In genomic region chrIV:4052274-4052673, ce11 we compare ENCODE assay signal across 5 worm cellular contexts.
A peak's percentile ranks its signal among the peaks of the same experiment; 100 is the strongest.
TF ChIP-seq lines count a peak whose summit lies in the region.

No protein-coding gene starts in this region.

TF ChIP-seq in whole organism, L1 larva, 84 proteins besides CTCF, POLR2A, EP300 and RAD21:
- no peak for TF ChIP-seq unc-30 (tag; optimal IDR thresholded peaks at IDR 0.05; lab: Kevin White, UChicago)
- TF ChIP-seq ztf-4 (tag; optimal IDR thresholded peaks at IDR 0.05; lab: Kevin White, UChicago): no peak
- TF ChIP-seq irx-1 (tag; optimal IDR thresholded peaks at IDR 0.05; lab: Kevin White, UChicago): no peak
- TF ChIP-seq xbp-1 (tag; optimal IDR thresholded peaks at IDR 0.05; lab: Kevin White, UChicago): no peak
- peak in 1 of 3 experiments; percentile 17 for TF ChIP-seq dpl-1 (GFP tag; optimal IDR thresholded peaks at IDR 0.05; lab: Kevin White, UChicago)
- TF ChIP-seq efl-1 (optimal IDR thresholded peaks at IDR 0.05; lab: Kevin White, UChicago): no peak
- TF ChIP-seq efl-1 (GFP tag; optimal IDR thresholded peaks at IDR 0.05 in 1 of 2; lab: Kevin White, UChicago): peak in 1 of 2 experiments; percentile 45
- TF ChIP-seq pax-3 (tag; optimal IDR thresholded peaks at IDR 0.05; lab: Kevin White, UChicago): no peak
- no peak for TF ChIP-seq nhr-85 (tag; lab: Kevin White, UChicago)
- TF ChIP-seq jun-1 (tag; optimal IDR thresholded peaks at IDR 0.05; lab: Kevin White, UChicago): no peak
- no peak for TF ChIP-seq lin-39 (tag; optimal IDR thresholded peaks at IDR 0.05; lab: Kevin White, UChicago)
- TF ChIP-seq lin-15B (tag; optimal IDR thresholded peaks at IDR 0.05; lab: Kevin White, UChicago): no peak
- TF ChIP-seq nhr-47 (tag; optimal IDR thresholded peaks at IDR 0.05; lab: Kevin White, UChicago): no peak
- TF ChIP-seq ceh-88 (GFP tag; IDR thresholded peaks at IDR 0.05; lab: Robert Waterston, UW): no peak
- TF ChIP-seq lin-14 (GFP tag; optimal IDR thresholded peaks at IDR 0.05; lab: Kevin White, UChicago): peak; percentile 57
- peak; percentile 4 for TF ChIP-seq snu-23 (GFP tag; optimal IDR thresholded peaks at IDR 0.05; lab: Kevin White, UChicago)
- TF ChIP-seq fkh-8 (tag; optimal IDR thresholded peaks at IDR 0.05; lab: Kevin White, UChicago): peak; percentile 2
- TF ChIP-seq ceh-8 (GFP tag; optimal IDR thresholded peaks at IDR 0.05; lab: Kevin White, UChicago): no peak

TF ChIP-seq in whole organism, L4 larva, 104 proteins besides CTCF, POLR2A, EP300 and RAD21:
- TF ChIP-seq egl-43 (GFP tag; IDR thresholded peaks at IDR 0.05; lab: Robert Waterston, UW) (no peak), unc-62 (GFP tag; optimal IDR thresholded peaks at IDR 0.05 in 1 of 2; lab: Kevin White, UChicago) (peak in 1 of 2 experiments; percentile 49), unc-62 (tag; optimal IDR thresholded peaks at IDR 0.05; lab: Kevin White, UChicago) (no peak), lin-39 (tag; optimal IDR thresholded peaks at IDR 0.05; lab: Kevin White, UChicago) (no peak), aha-1 (tag; lab: Kevin White, UChicago) (peak; percentile 17)

TF ChIP-seq in whole organism, late embryonic, 69 proteins besides CTCF, POLR2A, EP300 and RAD21:
- no peak for TF ChIP-seq hlh-30 (tag; optimal IDR thresholded peaks at IDR 0.05; lab: Kevin White, UChicago; ENCODE audit: insufficient read depth)
- TF ChIP-seq unc-42 (tag; optimal IDR thresholded peaks at IDR 0.05; lab: Kevin White, UChicago): peak; percentile 75

TF ChIP-seq in whole organism, midembryonic, 9 proteins besides CTCF, POLR2A, EP300 and RAD21:
- TF ChIP-seq ztf-23 (GFP tag; IDR thresholded peaks at IDR 0.05; lab: Robert Waterston, UW) (no peak), cog-1 (tag; optimal IDR thresholded peaks at IDR 0.05; lab: Kevin White, UChicago) (no peak), flt-1 (GFP tag; IDR thresholded peaks at IDR 0.05; lab: Robert Waterston, UW) (0 out of 2 replicates have a peak, but pooled peaks have one; percentile 25)
TF ChIP-seq in whole organism, midembryonic: peak in this region for 1.

TF ChIP-seq in whole organism, mixed stage, embryonic, 35 proteins besides CTCF, POLR2A, EP300 and RAD21:
- TF ChIP-seq sem-2 (GFP tag; optimal IDR thresholded peaks at IDR 0.05; lab: Kevin White, UChicago) (no peak), ces-1 (GFP tag; optimal IDR thresholded peaks at IDR 0.05; lab: Kevin White, UChicago) (peak; percentile 82)

Comparison
In these comparisons a context has a peak if more than half of its experiments do, and no peak if none do; other contexts are left out.
1. Of the 29 proteins assayed by ChIP-seq in both whole organism, L4 larva and whole organism, L1 larva: peak only in whole organism, L4 larva: aha-1; only in whole organism, L1 larva: none; in both: none; in neither: 26; mixed calls (peak in some experiments, not most) for 2.